Worm (Caenorhabditis elegans) whole organism, L1 larva: ENCODE measurements around the gene ZK218.5.

Experiments
- ama-1 ChIP-seq: fragments of 150-350 bp; optimal IDR thresholded peaks from 2 replicates; lab custom pipeline; 2014
- blmp-1 ChIP-seq: fragments of 150-350 bp; optimal IDR thresholded peaks from 2 replicates; lab custom pipeline; 2014; ENCODE audit warnings: missing biosample characterization, missing genetic modification characterization
- dpl-1 ChIP-seq, 3 experiments: fragments of 150-350 bp in 2 of 3; sonication (generic microtip) in 1 of 3; optimal IDR thresholded peaks; 2 replicates each; lab custom pipeline; 2014 to 2017; ENCODE audit warnings: missing biosample characterization in 3 of 3, missing genetic modification characterization in 3 of 3, missing genetic modification reagents in 3 of 3
- fkh-8 ChIP-seq: sonication (generic microtip); optimal IDR thresholded peaks from 2 replicates; lab custom pipeline; 2016; ENCODE audit warnings: mild to moderate bottlenecking, missing genetic modification characterization, missing compliant biosample characterization
- nhr-28 ChIP-seq: fragments of 150-350 bp; optimal IDR thresholded peaks from 2 replicates; lab custom pipeline; 2014; ENCODE audit warnings: missing biosample characterization, missing genetic modification characterization
- nhr-71 ChIP-seq: sonication (generic microtip); optimal IDR thresholded peaks from 2 replicates; lab custom pipeline; 2016; ENCODE audit warnings: mild to moderate bottlenecking, missing genetic modification characterization, moderate library complexity, missing compliant biosample characterization
- snpc-4 ChIP-seq: fragments of 150-350 bp; optimal IDR thresholded peaks from 2 replicates; lab custom pipeline; 2014; ENCODE audit warnings: missing biosample characterization, missing genetic modification characterization

ce11 chrV:17059987-17060386 is 40.9 kb upstream of the ZK218.5 start, which contains the start of gene sri-66:
- TF ChIP-seq fkh-8 (no peak), dpl-1 (GFP tag; optimal IDR thresholded peaks at IDR 0.05; lab: Kevin White, UChicago) (no peak), nhr-71 (no peak), blmp-1 (no peak), snpc-4 (no peak), ama-1 (lab: Kevin White, UChicago) (no peak), nhr-28 (tag; lab: Kevin White, UChicago) (no peak)
